Worm (Caenorhabditis elegans): Measurements from ENCODE around the gene F39G3.2.

F39G3.2 gene

DNA sequence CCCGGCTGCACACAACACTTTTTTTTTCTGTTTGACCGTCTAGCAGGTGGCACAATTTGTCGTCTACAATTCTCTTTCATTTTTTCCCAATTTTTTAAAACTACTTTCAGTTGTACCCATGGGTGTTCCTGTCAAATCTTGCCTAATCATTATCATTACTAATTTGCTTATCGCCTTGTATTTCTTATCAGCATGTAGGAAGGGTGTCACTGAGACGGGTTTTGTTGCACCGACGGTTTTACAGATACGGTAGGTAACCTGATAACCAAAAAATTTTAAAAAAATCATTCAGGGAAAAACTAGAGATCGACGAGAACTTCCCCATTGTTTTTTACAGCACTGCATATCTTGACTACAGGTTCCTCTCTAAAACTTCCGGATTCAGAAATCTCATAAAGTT, at the start of gene F39G3.2:
Gene F39G3.2 (plus strand): TSS at position 105 of the 400 bp plus-strand sequence.
- TF ChIP-seq W03F9.2 (tag; optimal IDR thresholded peaks at IDR 0.05) (no peak), him-1 (tag; optimal IDR thresholded peaks at IDR 0.05) (no peak), dao-5 (tag; optimal IDR thresholded peaks at IDR 0.05) (no peak)

DNA sequence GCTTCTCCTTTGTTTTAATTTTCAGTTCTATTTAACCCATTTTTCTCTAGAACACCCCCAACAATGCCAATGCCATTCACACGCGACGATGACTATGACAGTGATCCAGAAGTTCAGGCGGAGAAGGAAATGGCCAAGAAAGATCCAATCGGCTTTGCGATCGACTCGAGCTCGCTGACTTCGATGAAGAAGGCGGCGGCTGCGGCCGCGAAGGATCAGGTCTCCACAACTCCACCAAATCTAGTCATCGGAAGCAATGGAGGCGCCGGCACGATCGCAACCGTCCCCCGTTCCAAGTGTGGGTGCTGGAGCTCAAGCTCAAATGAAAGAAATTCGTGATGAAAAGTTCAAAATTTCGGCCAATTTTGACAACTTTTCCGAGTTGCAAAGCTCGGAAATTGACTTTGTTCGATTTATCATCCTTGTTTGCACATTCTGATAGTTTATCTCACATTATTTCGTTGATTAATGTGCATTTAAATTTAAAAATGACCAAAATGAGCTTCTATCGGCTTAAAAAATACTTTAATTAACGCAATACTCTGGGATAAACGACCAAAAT, 49.6 kb upstream of the F39G3.2 start, which contains the start of gene K03B4.2:
Gene K03B4.2 (plus strand): TSS at position 51 of the 562 bp plus-strand sequence.
- no peak for TF ChIP-seq dao-5 (tag; optimal IDR thresholded peaks at IDR 0.05)
- TF ChIP-seq W03F9.2 (tag; optimal IDR thresholded peaks at IDR 0.05) = no peak
- no peak for TF ChIP-seq him-1 (tag; optimal IDR thresholded peaks at IDR 0.05)

DNA sequence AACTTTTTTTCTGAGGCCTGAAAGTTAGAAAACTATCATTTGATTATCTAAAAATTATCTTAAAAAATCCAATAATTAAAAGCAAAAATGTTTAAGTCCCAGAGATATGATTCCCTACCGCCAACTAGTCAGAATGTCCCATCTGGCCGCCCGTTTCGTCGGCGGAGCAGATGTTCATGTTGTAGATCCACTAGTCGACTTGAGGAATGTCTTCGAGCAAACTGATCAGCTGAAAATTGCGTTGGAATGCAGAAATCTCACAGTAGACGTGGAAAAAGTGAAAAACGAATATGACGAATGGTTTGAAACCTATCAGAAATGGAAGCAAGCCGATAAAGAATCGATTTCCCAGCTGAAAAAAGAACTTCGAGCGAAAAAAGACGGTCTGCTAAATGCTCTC, 48.4 kb upstream of the F39G3.2 start, which contains the start of gene K03B4.1:
Gene K03B4.1 (plus strand): TSS at position 97 of the 400 bp plus-strand sequence.
- TF ChIP-seq dao-5 (tag; optimal IDR thresholded peaks at IDR 0.05) = no peak
- no peak for TF ChIP-seq him-1 (tag; optimal IDR thresholded peaks at IDR 0.05)
- TF ChIP-seq W03F9.2 (tag; optimal IDR thresholded peaks at IDR 0.05) = no peak

DNA sequence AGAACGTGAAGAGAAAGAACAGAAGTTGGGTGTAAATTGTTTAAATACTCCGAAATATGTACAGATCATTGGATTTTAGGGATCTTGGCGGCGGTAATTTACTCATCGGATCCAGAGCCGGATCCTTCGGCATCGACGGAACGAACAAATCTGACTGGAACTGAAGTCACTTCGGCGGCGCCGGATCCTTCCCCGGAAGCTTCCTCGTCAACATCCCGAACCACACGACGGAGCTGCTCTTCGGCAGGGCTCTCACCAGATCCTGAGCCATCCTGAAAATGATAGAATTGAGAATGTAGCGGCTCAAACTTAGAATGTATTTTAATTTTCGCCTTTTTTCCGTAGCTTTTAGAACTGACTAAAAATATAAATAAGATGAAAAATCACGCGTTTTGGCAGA, 46.0 kb upstream of the F39G3.2 start:
- TF ChIP-seq W03F9.2 (tag; optimal IDR thresholded peaks at IDR 0.05) = no peak
- TF ChIP-seq dao-5 (tag; optimal IDR thresholded peaks at IDR 0.05) = no peak
- no peak for TF ChIP-seq him-1 (tag; optimal IDR thresholded peaks at IDR 0.05)

DNA sequence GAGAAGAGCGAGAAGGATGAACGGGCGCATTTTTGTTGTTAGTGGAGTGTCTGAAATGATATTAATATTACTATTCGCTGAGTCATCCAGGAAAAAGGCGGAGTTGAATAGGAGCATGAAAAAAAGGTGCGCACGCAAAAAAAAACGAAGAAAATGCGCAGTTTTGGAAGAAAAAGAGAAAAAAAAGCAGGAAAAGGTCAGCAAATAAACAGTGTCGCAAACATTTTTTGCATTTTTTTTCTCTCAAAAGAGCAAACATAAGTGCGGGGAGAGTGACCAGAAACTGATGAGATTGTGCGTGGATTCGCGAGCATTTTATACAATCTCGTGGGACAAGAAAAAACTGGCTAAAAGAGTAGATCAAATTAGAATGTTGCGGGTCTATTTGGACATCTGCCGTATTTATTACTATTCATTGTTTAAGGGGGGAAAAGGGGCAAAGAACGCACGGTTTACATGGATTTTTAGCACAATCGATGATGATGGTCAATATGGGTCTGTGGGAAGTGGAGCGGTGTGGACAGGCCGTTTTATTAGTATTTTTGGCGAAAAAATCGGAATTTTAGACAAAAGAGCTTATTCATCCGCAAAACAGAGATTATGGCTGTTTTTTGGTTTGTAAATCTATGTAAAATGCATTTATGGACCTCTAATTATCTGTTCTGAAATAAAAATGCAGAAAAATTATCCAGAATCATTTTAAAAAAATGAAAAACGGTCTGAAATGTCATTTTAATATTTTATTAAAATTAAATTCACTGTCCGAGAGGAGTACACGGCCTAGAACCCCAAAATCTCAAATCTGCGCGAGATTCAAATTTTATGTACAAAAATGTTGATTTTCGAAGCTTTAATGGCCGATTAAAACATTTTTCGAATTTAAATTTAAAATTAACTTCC, 45.0 kb upstream of the F39G3.2 start, which contains the start of gene cpg-8:
Gene cpg-8 (minus strand): TSS at position 51 of the 900 bp plus-strand sequence.
- TF ChIP-seq him-1 (tag; optimal IDR thresholded peaks at IDR 0.05) (no peak), W03F9.2 (tag; optimal IDR thresholded peaks at IDR 0.05) (no peak)

DNA sequence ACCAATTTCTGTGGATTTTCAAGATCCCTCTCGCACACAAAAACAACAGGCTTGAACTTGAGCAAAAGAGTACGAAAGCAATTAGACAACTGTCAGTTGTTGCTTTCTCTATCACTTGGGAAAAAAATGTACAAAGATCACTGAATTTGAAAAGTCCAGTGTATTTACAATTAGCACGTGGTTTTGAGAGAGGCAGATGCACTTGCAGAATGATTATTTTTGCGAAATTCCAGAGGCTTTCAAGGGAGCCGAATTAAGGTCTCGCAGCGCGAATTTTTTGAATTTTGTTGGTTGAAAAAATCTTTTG, 44.4 kb upstream of the F39G3.2 start:
- TF ChIP-seq W03F9.2 (tag; optimal IDR thresholded peaks at IDR 0.05) (no peak), dao-5 (tag; optimal IDR thresholded peaks at IDR 0.05) (no peak), him-1 (tag; optimal IDR thresholded peaks at IDR 0.05) (no peak)

DNA sequence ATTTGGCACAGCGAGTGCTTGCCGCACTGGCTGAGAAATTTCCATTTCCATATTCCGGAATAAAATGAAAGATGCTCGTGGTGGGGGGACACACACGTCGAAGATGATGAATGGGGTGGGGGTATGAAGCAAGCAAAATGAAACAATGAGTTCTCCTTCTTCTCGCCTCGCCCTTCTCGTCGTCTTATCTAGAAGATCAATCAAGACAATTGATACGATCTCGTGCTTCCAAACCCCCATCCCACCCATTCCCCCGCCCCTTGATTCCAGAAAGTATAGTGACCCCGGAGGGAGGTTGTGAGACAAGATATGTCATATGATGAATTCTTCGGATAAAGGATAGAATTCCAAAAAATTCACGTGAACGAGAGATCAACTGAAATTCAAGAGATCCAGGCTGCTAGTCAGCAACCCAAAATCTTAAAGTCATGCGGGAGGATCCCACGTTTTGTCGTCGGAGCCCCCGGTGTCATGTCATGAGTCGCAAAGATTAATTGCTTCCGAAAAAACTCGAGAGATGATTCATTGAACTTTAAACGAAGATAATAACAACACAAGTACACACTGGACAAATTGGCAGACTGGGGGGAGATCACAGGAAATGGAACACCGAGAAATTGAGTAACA, 43.1 kb upstream of the F39G3.2 start:
- TF ChIP-seq dao-5 (tag; optimal IDR thresholded peaks at IDR 0.05) (no peak), W03F9.2 (tag; optimal IDR thresholded peaks at IDR 0.05) (no peak), him-1 (tag; optimal IDR thresholded peaks at IDR 0.05) (no peak)

DNA sequence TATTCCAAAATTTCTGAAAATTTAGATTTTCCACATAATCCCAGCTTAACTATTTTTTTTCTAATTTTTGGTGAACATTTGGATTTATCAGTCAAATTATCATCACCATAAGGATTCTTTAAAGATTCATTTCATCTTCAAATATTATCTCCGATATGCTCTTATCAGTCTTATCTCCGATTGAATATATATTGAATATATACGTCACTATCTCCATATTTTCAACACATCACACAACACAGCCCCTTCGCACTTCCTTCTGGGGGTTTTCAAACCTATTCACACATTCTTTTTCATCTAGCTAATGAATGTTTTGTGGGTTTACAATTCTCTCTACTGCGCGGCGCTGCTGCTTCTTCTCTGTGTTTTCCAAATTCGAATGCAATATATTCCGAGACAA, 39.0 kb upstream of the F39G3.2 start:
- TF ChIP-seq him-1 (tag; optimal IDR thresholded peaks at IDR 0.05) = no peak
- no peak for TF ChIP-seq dao-5 (tag; optimal IDR thresholded peaks at IDR 0.05)
- TF ChIP-seq W03F9.2 (tag; optimal IDR thresholded peaks at IDR 0.05) = no peak

DNA sequence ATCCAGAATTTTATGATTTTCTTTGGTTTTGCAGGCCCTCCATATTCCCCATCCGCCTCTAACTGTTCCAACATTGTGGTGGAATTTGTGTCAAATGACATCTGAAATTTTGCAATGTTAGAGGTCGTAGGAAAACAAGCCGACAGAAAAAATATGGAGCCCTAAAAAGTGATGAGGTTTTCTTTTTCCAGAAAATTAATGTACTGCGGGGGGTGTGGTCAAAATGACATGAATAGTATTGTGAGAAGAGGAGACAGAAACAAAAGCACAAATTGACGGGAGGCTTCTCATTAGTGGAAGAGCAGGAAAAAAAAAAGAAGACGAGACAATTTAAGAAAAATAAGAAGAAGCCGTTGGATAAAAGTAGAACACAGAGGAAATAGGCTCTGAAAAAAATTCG, 37.4 kb upstream of the F39G3.2 start, which contains the start of gene ZC266.1:
Gene ZC266.1 (minus strand): TSS at position 101 of the 400 bp plus-strand sequence.
- TF ChIP-seq W03F9.2 (tag; optimal IDR thresholded peaks at IDR 0.05) = no peak
- no peak for TF ChIP-seq dao-5 (tag; optimal IDR thresholded peaks at IDR 0.05)
- TF ChIP-seq him-1 (tag; optimal IDR thresholded peaks at IDR 0.05) = no peak

DNA sequence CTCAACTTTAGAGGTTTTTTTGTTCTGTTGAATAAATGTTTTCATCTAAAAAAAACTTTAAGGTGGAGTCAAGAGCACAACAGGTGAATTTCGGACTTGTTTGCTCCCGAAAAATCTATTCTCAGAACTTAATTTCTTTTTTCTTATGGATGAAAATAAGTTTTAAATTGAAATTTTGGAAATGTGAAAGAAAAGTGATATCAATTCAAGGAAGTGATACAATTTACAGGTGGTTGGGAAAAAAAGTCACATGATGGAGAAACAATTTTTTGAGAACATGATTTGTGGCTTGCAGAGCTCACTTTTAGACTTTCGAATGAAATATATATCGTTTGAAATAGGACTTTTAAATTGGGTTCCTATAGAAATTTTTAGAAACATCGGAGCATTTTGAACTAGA, 30.0 kb upstream of the F39G3.2 start:
- TF ChIP-seq him-1 (tag; optimal IDR thresholded peaks at IDR 0.05) (no peak), dao-5 (tag; optimal IDR thresholded peaks at IDR 0.05) (no peak), W03F9.2 (tag; optimal IDR thresholded peaks at IDR 0.05) (no peak)

DNA sequence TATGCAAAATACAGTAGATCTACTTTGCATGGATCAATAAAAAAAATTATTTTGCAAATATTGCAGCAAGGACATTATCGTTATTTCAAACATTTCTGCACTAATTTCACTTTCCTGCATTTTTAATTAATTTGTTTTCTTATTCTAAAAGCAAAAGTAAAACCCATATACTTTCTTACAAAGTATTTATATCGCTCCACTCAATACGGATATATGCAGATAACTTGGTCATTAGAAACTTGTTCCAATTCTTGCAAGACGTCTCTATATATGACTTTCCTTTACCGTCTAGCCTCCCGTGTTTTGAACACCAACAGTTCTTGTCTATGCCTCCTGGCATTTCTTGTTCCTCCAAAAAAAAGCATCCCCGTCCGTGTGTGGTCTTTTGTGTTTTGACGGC, 27.2 kb upstream of the F39G3.2 start, which contains the start of gene oac-24:
Gene oac-24 (plus strand): TSS at position 301 of the 400 bp plus-strand sequence.
- no peak for TF ChIP-seq W03F9.2 (tag; optimal IDR thresholded peaks at IDR 0.05)
- no peak for TF ChIP-seq him-1 (tag; optimal IDR thresholded peaks at IDR 0.05)
- no peak for TF ChIP-seq dao-5 (tag; optimal IDR thresholded peaks at IDR 0.05)

DNA sequence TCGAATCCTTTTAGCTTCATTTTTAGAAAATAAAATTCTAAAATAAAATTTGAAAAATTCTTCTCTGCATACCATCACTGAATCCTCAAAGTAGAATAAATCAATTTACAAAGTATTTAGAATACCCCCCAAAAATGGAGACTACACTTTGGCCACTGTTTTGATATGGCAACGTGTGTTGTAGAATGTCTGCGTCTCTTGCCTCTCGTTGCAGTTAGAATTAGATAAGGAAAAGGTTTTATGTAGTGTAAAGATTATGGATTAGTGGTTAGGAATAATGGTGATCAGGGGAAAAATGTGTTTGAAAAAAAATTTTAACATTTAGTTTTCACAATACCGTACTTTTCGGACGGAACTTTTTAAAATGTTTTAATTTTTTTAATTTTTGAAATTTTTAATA, 17.7 kb upstream of the F39G3.2 start, which contains the start of gene prx-6:
Gene prx-6 (minus strand): TSS at position 129 of the 400 bp plus-strand sequence.
- TF ChIP-seq him-1 (tag; optimal IDR thresholded peaks at IDR 0.05) (no peak), W03F9.2 (tag; optimal IDR thresholded peaks at IDR 0.05) (no peak), dao-5 (tag; optimal IDR thresholded peaks at IDR 0.05) (no peak)

DNA sequence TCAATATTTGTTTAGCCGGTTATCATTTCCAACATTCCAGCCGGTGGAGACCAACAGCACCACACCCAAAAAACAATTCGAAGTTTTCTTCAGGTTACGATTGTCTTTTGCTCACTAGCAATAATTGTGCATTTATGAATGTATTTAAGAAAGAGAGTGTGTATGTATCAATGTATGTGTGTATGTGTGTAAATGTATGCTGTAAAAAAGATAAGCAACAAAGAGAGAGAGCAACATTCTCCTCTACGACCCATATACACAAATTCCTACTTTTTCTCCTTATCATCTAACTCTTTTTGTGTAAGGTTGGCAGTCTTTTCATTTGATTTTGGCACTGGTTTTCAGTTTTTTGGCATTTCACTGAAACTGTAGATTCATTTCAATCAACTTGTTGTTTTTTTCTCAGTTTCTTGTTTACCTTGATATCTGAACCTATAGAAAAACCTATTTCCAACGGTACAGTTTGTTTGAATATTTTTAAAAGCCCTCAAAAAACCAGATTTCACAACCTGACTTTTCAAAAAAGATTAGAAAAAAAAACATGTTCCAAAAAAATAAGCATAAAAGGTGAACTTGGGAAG, 16.7 kb upstream of the F39G3.2 start:
- TF ChIP-seq W03F9.2 (tag; optimal IDR thresholded peaks at IDR 0.05) (no peak), him-1 (tag; optimal IDR thresholded peaks at IDR 0.05) (no peak)

Data from whole organism, L4/young adult.